Fruit fly (Drosophila melanogaster) whole organism, embryonic: ENCODE measurements around the gene CG9393.

Experiments
- CG10267 ChIP-seq: fragments of 200-800 bp; sonication (Bioruptor generic); optimal IDR thresholded peaks from 2 replicates; lab custom pipeline; 2018; ENCODE audit warnings: missing biosample characterization, mild to moderate bottlenecking, missing genetic modification characterization, moderate library complexity
- CG10321 ChIP-seq: fragments of 200-800 bp; sonication (Bioruptor generic); IDR thresholded peaks from 2 replicates; pipeline ENCODE4 v1.3.6; 2022; ENCODE audit warnings: missing biosample characterization, missing genetic modification characterization
- CG10431 ChIP-seq: fragments of 200-800 bp; sonication (Bioruptor generic); optimal IDR thresholded peaks from 3 replicates; lab custom pipeline; 2018; ENCODE audit warnings: missing biosample characterization, mild to moderate bottlenecking, missing genetic modification characterization
- CG10462 ChIP-seq: fragments of 200-800 bp; sonication (Bioruptor generic); optimal IDR thresholded peaks from 2 replicates; lab custom pipeline; 2016; ENCODE audit warnings: missing biosample characterization, missing genetic modification characterization
- CG10654 ChIP-seq: fragments of 200-800 bp; sonication (Bioruptor generic); optimal IDR thresholded peaks from 2 replicates; lab custom pipeline; 2016; ENCODE audit warnings: missing biosample characterization, missing genetic modification characterization
- CG10979 ChIP-seq: fragments of 200-800 bp; sonication (Bioruptor generic); optimal IDR thresholded peaks from 2 replicates; lab custom pipeline; 2018; ENCODE audit warnings: missing biosample characterization, mild to moderate bottlenecking, missing genetic modification characterization, moderate library complexity
- CG11695 ChIP-seq: fragments of 200-800 bp; sonication (Bioruptor generic); IDR thresholded peaks from 3 replicates; pipeline ENCODE4 v1.3.6; 2022; ENCODE audit warnings: missing biosample characterization, missing genetic modification characterization
- CG11723 ChIP-seq: fragments of 200-800 bp; sonication (Bioruptor generic); optimal IDR thresholded peaks from 2 replicates; lab custom pipeline; 2017; ENCODE audit warnings: missing biosample characterization, mild to moderate bottlenecking, missing genetic modification characterization
- CG12104 ChIP-seq: fragments of 200-800 bp; sonication (Bioruptor generic); optimal IDR thresholded peaks from 3 replicates; lab custom pipeline; 2016; ENCODE audit warnings: missing biosample characterization, missing genetic modification characterization
- CG12155 ChIP-seq: fragments of 200-800 bp; sonication (Bioruptor generic); optimal IDR thresholded peaks from 3 replicates; lab custom pipeline; 2016; ENCODE audit warnings: missing biosample characterization, missing genetic modification characterization
- CG12219 ChIP-seq: fragments of 200-800 bp; sonication (Bioruptor generic); optimal IDR thresholded peaks from 3 replicates; lab custom pipeline; 2018; ENCODE audit warnings: missing biosample characterization, mild to moderate bottlenecking, missing genetic modification characterization
- CG12391 ChIP-seq: fragments of 200-800 bp; sonication (Bioruptor generic); optimal IDR thresholded peaks from 3 replicates; lab custom pipeline; 2018; ENCODE audit warnings: missing biosample characterization, mild to moderate bottlenecking, missing genetic modification characterization, moderate library complexity
- CG12769 ChIP-seq: fragments of 200-800 bp; sonication (Bioruptor generic); optimal IDR thresholded peaks from 2 replicates; lab custom pipeline; 2019; ENCODE audit warnings: missing biosample characterization, mild to moderate bottlenecking, missing genetic modification characterization, moderate library complexity
- CG17802 ChIP-seq: fragments of 200-800 bp; sonication (Bioruptor generic); optimal IDR thresholded peaks from 2 replicates; lab custom pipeline; 2018; ENCODE audit warnings: missing biosample characterization, mild to moderate bottlenecking, missing genetic modification characterization, moderate library complexity
- CG18262 ChIP-seq: fragments of 200-800 bp; optimal IDR thresholded peaks from 3 replicates; lab custom pipeline; 2019; ENCODE audit warnings: missing biosample characterization, mild to moderate bottlenecking, missing genetic modification characterization, moderate library complexity
- CG1832 ChIP-seq: fragments of 200-800 bp; sonication (Bioruptor generic); optimal IDR thresholded peaks from 2 replicates; lab custom pipeline; 2017; ENCODE audit warnings: missing biosample characterization, mild to moderate bottlenecking, missing genetic modification characterization, inconsistent platforms
- CG18619 ChIP-seq: fragments of 200-800 bp; sonication (Bioruptor generic); optimal IDR thresholded peaks from 3 replicates; lab custom pipeline; 2017; ENCODE audit warnings: missing biosample characterization, mild to moderate bottlenecking, missing genetic modification characterization
- CG18764 ChIP-seq: fragments of 200-800 bp; sonication (Bioruptor generic); optimal IDR thresholded peaks from 3 replicates; lab custom pipeline; 2016; ENCODE audit warnings: missing biosample characterization, missing genetic modification characterization
- CG2120 ChIP-seq: fragments of 200-800 bp; sonication (Bioruptor generic); optimal IDR thresholded peaks from 3 replicates; lab custom pipeline; 2016; ENCODE audit warnings: missing biosample characterization, missing genetic modification characterization
- CG33557 ChIP-seq: fragments of 200-800 bp; sonication (Bioruptor generic); optimal IDR thresholded peaks from 2 replicates; lab custom pipeline; 2019; ENCODE audit warnings: missing biosample characterization, mild to moderate bottlenecking, missing genetic modification characterization, moderate library complexity
- CG34422 ChIP-seq: fragments of 200-800 bp; sonication (Bioruptor generic); IDR thresholded peaks from 3 replicates; pipeline ENCODE4 v1.3.6; 2022; ENCODE audit warnings: missing biosample characterization, missing genetic modification characterization
- CG4404 ChIP-seq: fragments of 200-800 bp; sonication (Bioruptor generic); IDR thresholded peaks from 2 replicates; pipeline ENCODE4 v1.3.6; 2022; ENCODE audit warnings: missing biosample characterization, missing genetic modification characterization
- CG5245 ChIP-seq: fragments of 200-800 bp; sonication (Bioruptor generic); optimal IDR thresholded peaks from 3 replicates; lab custom pipeline; 2016; ENCODE audit warnings: missing biosample characterization, missing genetic modification characterization
- CG6689 ChIP-seq: fragments of 200-800 bp; sonication (Bioruptor generic); IDR thresholded peaks from 2 replicates; pipeline ENCODE4 v1.3.6; 2022; ENCODE audit warnings: missing biosample characterization, missing genetic modification characterization
- CG7271 ChIP-seq: fragments of 200-800 bp; sonication (Bioruptor generic); optimal IDR thresholded peaks from 2 replicates; lab custom pipeline; 2018; ENCODE audit warnings: missing biosample characterization, mild to moderate bottlenecking, missing genetic modification characterization, moderate library complexity
- CG7357 ChIP-seq: fragments of 200-800 bp; sonication (Bioruptor generic); IDR thresholded peaks from 3 replicates; pipeline ENCODE4 v1.3.6; 2022; ENCODE audit warnings: missing biosample characterization, missing genetic modification characterization
- CG9215 ChIP-seq: fragments of 200-800 bp; sonication (Bioruptor generic); IDR thresholded peaks from 2 replicates; pipeline ENCODE4 v1.3.6; 2022; ENCODE audit warnings: missing biosample characterization, missing genetic modification characterization
- CG9797 ChIP-seq: fragments of 200-800 bp; sonication (Bioruptor generic); optimal IDR thresholded peaks from 3 replicates; lab custom pipeline; 2018; ENCODE audit warnings: missing biosample characterization, mild to moderate bottlenecking, missing genetic modification characterization
- Camta ChIP-seq: fragments of 200-800 bp; sonication (Bioruptor generic); optimal IDR thresholded peaks from 2 replicates; lab custom pipeline; 2016; ENCODE audit warnings: missing biosample characterization, missing genetic modification characterization
- ERR ChIP-seq: fragments of 200-800 bp; sonication (Bioruptor generic); optimal IDR thresholded peaks from 2 replicates; lab custom pipeline; 2016; ENCODE audit warnings: missing biosample characterization, missing genetic modification characterization
- Max ChIP-seq: fragments of 200-800 bp; sonication (Bioruptor generic); optimal IDR thresholded peaks from 2 replicates; lab custom pipeline; 2016; ENCODE audit warnings: missing biosample characterization, mild to moderate bottlenecking, missing genetic modification characterization
- Side ChIP-seq: fragments of 200-800 bp; sonication (Bioruptor generic); optimal IDR thresholded peaks from 2 replicates; lab custom pipeline; 2016; ENCODE audit warnings: missing biosample characterization, missing genetic modification characterization
- ap ChIP-seq: fragments of 200-800 bp; sonication (Bioruptor generic); IDR thresholded peaks from 2 replicates; pipeline ENCODE4 v1.3.6; 2022; ENCODE audit warnings: missing biosample characterization, missing genetic modification characterization
- az2 ChIP-seq: fragments of 200-800 bp; sonication (Bioruptor generic); optimal IDR thresholded peaks from 3 replicates; lab custom pipeline; 2016; ENCODE audit warnings: missing biosample characterization, missing genetic modification characterization
- cato ChIP-seq: fragments of 200-800 bp; sonication (Bioruptor generic); optimal IDR thresholded peaks from 2 replicates; lab custom pipeline; 2016; ENCODE audit warnings: missing biosample characterization, missing genetic modification characterization, borderline replicate concordance
- dati ChIP-seq: fragments of 200-800 bp; sonication (Bioruptor generic); IDR thresholded peaks from 2 replicates; pipeline ENCODE4 v1.3.6; 2022; ENCODE audit warnings: missing biosample characterization, missing genetic modification characterization
- eyg ChIP-seq: fragments of 200-800 bp; sonication (Bioruptor generic); optimal IDR thresholded peaks from 3 replicates; lab custom pipeline; 2016; ENCODE audit warnings: missing biosample characterization, missing genetic modification characterization
- ham ChIP-seq: fragments of 200-800 bp; sonication (Bioruptor generic); IDR thresholded peaks from 2 replicates; pipeline ENCODE4 v1.3.6; 2022; ENCODE audit warnings: missing biosample characterization, missing genetic modification characterization
- hth ChIP-seq: fragments of >200 bp; optimal IDR thresholded peaks from 2 replicates; lab custom pipeline; 2017; ENCODE audit warnings: inconsistent platforms
- kay ChIP-seq: fragments of 200-800 bp; sonication (Bioruptor generic); optimal IDR thresholded peaks from 2 replicates; lab custom pipeline; 2016; ENCODE audit warnings: missing biosample characterization, missing genetic modification characterization
- lmd ChIP-seq: fragments of 200-800 bp; sonication (Bioruptor generic); IDR thresholded peaks from 2 replicates; pipeline ENCODE4 v1.3.6; 2022; ENCODE audit warnings: missing biosample characterization, missing genetic modification characterization
- org-1 ChIP-seq: fragments of 200-800 bp; sonication (Bioruptor generic); optimal IDR thresholded peaks from 2 replicates; lab custom pipeline; 2017; ENCODE audit warnings: missing biosample characterization, missing genetic modification characterization
- phol ChIP-seq: fragments of 200-800 bp; sonication (Bioruptor generic); optimal IDR thresholded peaks from 3 replicates; lab custom pipeline; 2018; ENCODE audit warnings: missing biosample characterization, mild to moderate bottlenecking, missing genetic modification characterization, moderate library complexity
- pzg ChIP-seq: fragments of 200-800 bp; sonication (Bioruptor generic); optimal IDR thresholded peaks from 3 replicates; lab custom pipeline; 2018; ENCODE audit warnings: missing biosample characterization, mild to moderate bottlenecking, missing genetic modification characterization, moderate library complexity
- schlank ChIP-seq: fragments of 200-800 bp; sonication (Bioruptor generic); optimal IDR thresholded peaks from 2 replicates; lab custom pipeline; 2018; ENCODE audit warnings: missing biosample characterization, mild to moderate bottlenecking, missing genetic modification characterization
- seq ChIP-seq: fragments of 200-800 bp; sonication (Bioruptor generic); IDR thresholded peaks from 2 replicates; pipeline ENCODE4 v1.3.6; 2022; ENCODE audit warnings: missing biosample characterization, missing genetic modification characterization
- stc ChIP-seq: fragments of 200-800 bp; sonication (Bioruptor generic); IDR thresholded peaks from 2 replicates; pipeline ENCODE4 v1.3.6; 2022; ENCODE audit warnings: missing biosample characterization, missing genetic modification characterization
- twi ChIP-seq: fragments of 200-800 bp; optimal IDR thresholded peaks from 2 replicates; lab custom pipeline; 2019; ENCODE audit warnings: missing biosample characterization, mild to moderate bottlenecking, missing genetic modification characterization, moderate library complexity
- unc-4 ChIP-seq: fragments of 200-800 bp; sonication (Bioruptor generic); IDR thresholded peaks from 2 replicates; pipeline ENCODE4 v1.3.6; 2022; ENCODE audit warnings: missing biosample characterization, missing genetic modification characterization; ENCODE audit not compliant: partially characterized antibody
- vnd ChIP-seq: fragments of 200-800 bp; sonication (Bioruptor generic); IDR thresholded peaks from 3 replicates; pipeline ENCODE4 v1.3.6; 2022; ENCODE audit warnings: missing biosample characterization, missing genetic modification characterization; ENCODE audit not compliant: partially characterized antibody
- wek ChIP-seq: fragments of 200-800 bp; sonication (Bioruptor generic); optimal IDR thresholded peaks from 3 replicates; lab custom pipeline; 2018; ENCODE audit warnings: missing biosample characterization, mild to moderate bottlenecking, missing genetic modification characterization, moderate library complexity
- zf30C ChIP-seq: fragments of 200-800 bp; sonication (Bioruptor generic); optimal IDR thresholded peaks from 3 replicates; lab custom pipeline; 2018; ENCODE audit warnings: missing biosample characterization, mild to moderate bottlenecking, missing genetic modification characterization

The CG9393 gene

DNA sequence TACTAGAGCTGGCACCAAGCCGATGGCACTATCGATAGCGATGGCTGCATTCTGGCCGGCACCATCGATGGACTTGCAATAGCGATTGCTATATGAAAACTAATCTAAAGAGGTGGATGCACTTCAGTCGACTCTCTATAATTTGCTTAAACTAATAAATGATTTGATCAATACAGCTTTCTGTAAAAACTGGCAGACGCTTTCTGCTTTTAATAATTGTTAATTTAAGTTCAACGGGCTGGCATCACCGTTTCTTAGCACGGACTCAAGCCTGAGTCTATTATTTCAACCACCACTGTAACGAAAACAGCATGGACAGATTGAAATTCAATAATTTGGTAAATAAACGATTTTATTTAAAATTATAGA, 50.4 kb downstream of the CG9393 start, which contains the start of the genes Ras85D and Rlb1 (continued):
- TF ChIP-seq org-1 (GFP tag; lab: Kevin White, UChicago) (no peak), CG10979 (tag; lab: Kevin White, UChicago) (peak; percentile 61), Camta (peak; percentile 74), CG12104 (peak; percentile 35), seq (no peak), CG12219 (peak; percentile 27), ERR (GFP tag; lab: Kevin White, UChicago) (peak; percentile 69), ap (GFP tag; lab: Robert Waterston, UW) (no peak), CG10267 (tag; lab: Kevin White, UChicago) (peak; percentile 67), CG7357 (GFP tag; lab: Robert Waterston, UW) (0 out of 3 replicates have a peak, but pooled peaks have one; percentile 26), Max (peak; percentile 89), CG11695 (no peak), phol (tag; lab: Kevin White, UChicago) (peak; percentile 80), wek (no peak), az2 (peak; percentile 63), kay (peak; percentile 54), CG10431 (GFP tag; lab: Kevin White, UChicago) (no peak), CG34422 (GFP tag; lab: Robert Waterston, UW) (no peak), vnd (GFP tag; lab: Robert Waterston, UW) (no peak), dati (no peak), hth (lab: Kevin White, UChicago) (no peak), CG2120 (GFP tag; lab: Kevin White, UChicago) (peak; percentile 89), stc (GFP tag; lab: Robert Waterston, UW) (no peak), pzg (peak; percentile 85), cato (GFP tag; lab: Kevin White, UChicago) (peak; percentile 25), CG18619 (GFP tag; lab: Kevin White, UChicago) (peak; percentile 47), CG7271 (tag; lab: Kevin White, UChicago) (peak; percentile 52), schlank (tag; lab: Kevin White, UChicago) (peak; percentile 51), CG17802 (tag; lab: Kevin White, UChicago) (peak; percentile 28), CG9215 (no peak), CG12769 (tag; lab: Kevin White, UChicago) (peak; percentile 74), CG18764 (peak; percentile 57), CG9797 (GFP tag; lab: Kevin White, UChicago) (peak; percentile 36), CG10321 (GFP tag; lab: Robert Waterston, UW) (no peak), CG10462 (GFP tag; lab: Kevin White, UChicago) (peak; percentile 47), CG11723 (GFP tag; lab: Kevin White, UChicago) (no peak), zf30C (no peak), CG4404 (no peak), CG1832 (GFP tag; lab: Kevin White, UChicago) (no peak), Side (peak; percentile 78), twi (tag; lab: Kevin White, UChicago) (peak; percentile 62), CG33557 (GFP tag; lab: Kevin White, UChicago) (peak; percentile 40), CG6689 (GFP tag; lab: Robert Waterston, UW) (no peak), ham (GFP tag; lab: Robert Waterston, UW) (no peak), unc-4 (GFP tag; lab: Robert Waterston, UW) (no peak), eyg (GFP tag; lab: Kevin White, UChicago) (peak; percentile 42), CG18262 (tag; lab: Kevin White, UChicago) (peak; percentile 55), CG12391 (tag; lab: Kevin White, UChicago) (peak; percentile 80), CG10654 (GFP tag; lab: Kevin White, UChicago) (peak; percentile 58), CG5245 (GFP tag; lab: Kevin White, UChicago) (peak; percentile 42), lmd (GFP tag; lab: Robert Waterston, UW) (no peak), CG12155 (GFP tag; lab: Kevin White, UChicago) (peak; percentile 75)
